Worm (Caenorhabditis elegans) whole organism, mixed stage, embryonic: Measurements from ENCODE around the gene C08F8.3.

Experiments used
- M03D4.4 ChIP-seq: sonication (generic microtip); optimal IDR thresholded peaks from 2 replicates; lab custom pipeline; 2017; ENCODE audit warnings: mild to moderate bottlenecking, missing genetic modification characterization, missing compliant biosample characterization
- bed-3 ChIP-seq: fragments of 200-800 bp; sonication (Bioruptor generic); optimal IDR thresholded peaks from 3 replicates; lab custom pipeline; 2018; ENCODE audit warnings: mild to moderate bottlenecking, missing genetic modification characterization, moderate library complexity, missing compliant biosample characterization
- ceh-39 ChIP-seq: fragments of 150-350 bp; optimal IDR thresholded peaks from 2 replicates; lab custom pipeline; 2014; ENCODE audit warnings: missing biosample characterization, missing genetic modification characterization
- ceh-43 ChIP-seq: fragments of 200-800 bp; sonication (Bioruptor generic); optimal IDR thresholded peaks from 2 replicates; lab custom pipeline; 2018; ENCODE audit warnings: mild to moderate bottlenecking, missing genetic modification characterization, moderate library complexity, missing compliant biosample characterization
- ces-1 ChIP-seq: fragments of 150-350 bp; optimal IDR thresholded peaks from 2 replicates; lab custom pipeline; 2014; ENCODE audit warnings: missing biosample characterization, missing genetic modification reagents, missing genetic modification characterization
- cnd-1 ChIP-seq: fragments of 200-800 bp; sonication (Bioruptor generic); optimal IDR thresholded peaks from 2 replicates; lab custom pipeline; 2018; ENCODE audit warnings: mild to moderate bottlenecking, missing genetic modification characterization, missing compliant biosample characterization
- drap-1 ChIP-seq: fragments of 200-800 bp; sonication (Bioruptor generic); optimal IDR thresholded peaks from 3 replicates; lab custom pipeline; 2018; ENCODE audit warnings: mild to moderate bottlenecking, missing genetic modification characterization, missing compliant biosample characterization
- elt-1 ChIP-seq: sonication (generic microtip); optimal IDR thresholded peaks from 2 replicates; lab custom pipeline; 2017; ENCODE audit warnings: missing genetic modification characterization, mild to moderate bottlenecking, missing compliant biosample characterization, antibody characterized with exemption, moderate library complexity, borderline replicate concordance; ENCODE audit not compliant: insufficient read depth
- ham-2 ChIP-seq: fragments of 200-800 bp; sonication (Bioruptor generic); optimal IDR thresholded peaks from 2 replicates; lab custom pipeline; 2018; ENCODE audit warnings: mild to moderate bottlenecking, missing genetic modification characterization, missing compliant biosample characterization
- hlh-1 ChIP-seq: fragments of 150-350 bp; optimal IDR thresholded peaks from 2 replicates; lab custom pipeline; 2014; ENCODE audit warnings: missing biosample characterization, missing genetic modification reagents, missing genetic modification characterization
- lin-13 ChIP-seq: fragments of 150-350 bp; optimal IDR thresholded peaks from 2 replicates; lab custom pipeline; 2014; ENCODE audit warnings: missing biosample characterization, missing genetic modification characterization
- lin-32 ChIP-seq: fragments of 200-800 bp; sonication (Bioruptor generic); optimal IDR thresholded peaks from 2 replicates; lab custom pipeline; 2018; ENCODE audit warnings: mild to moderate bottlenecking, missing genetic modification characterization, missing compliant biosample characterization
- lsy-2 ChIP-seq: fragments of 150-350 bp; optimal IDR thresholded peaks from 2 replicates; lab custom pipeline; 2014; ENCODE audit warnings: missing biosample characterization, missing genetic modification characterization
- mab-5 ChIP-seq: fragments of 150-350 bp; optimal IDR thresholded peaks from 2 replicates; lab custom pipeline; 2014; ENCODE audit warnings: missing biosample characterization, missing genetic modification characterization
- mep-1 ChIP-seq: fragments of 150-350 bp; optimal IDR thresholded peaks from 2 replicates; lab custom pipeline; 2017; ENCODE audit warnings: missing biosample characterization, missing genetic modification reagents, missing genetic modification characterization, inconsistent platforms
- mls-2 ChIP-seq: sonication (generic microtip); optimal IDR thresholded peaks from 2 replicates; lab custom pipeline; 2016; ENCODE audit warnings: mild to moderate bottlenecking, missing genetic modification characterization, moderate library complexity, missing compliant biosample characterization
- nhr-12 ChIP-seq: fragments of 150-350 bp; optimal IDR thresholded peaks from 2 replicates; lab custom pipeline; 2014; ENCODE audit warnings: missing biosample characterization, missing genetic modification characterization
- nhr-2 ChIP-seq: fragments of 150-350 bp; optimal IDR thresholded peaks from 2 replicates; lab custom pipeline; 2014; ENCODE audit warnings: missing biosample characterization, missing genetic modification characterization
- nhr-237 ChIP-seq: fragments of 150-350 bp; optimal IDR thresholded peaks from 2 replicates; lab custom pipeline; 2014; ENCODE audit warnings: missing biosample characterization, missing genetic modification characterization
- nhr-28 ChIP-seq: fragments of 150-350 bp; optimal IDR thresholded peaks from 2 replicates; lab custom pipeline; 2014; ENCODE audit warnings: missing biosample characterization, missing genetic modification characterization
- nhr-76 ChIP-seq: sonication (generic microtip); optimal IDR thresholded peaks from 2 replicates; lab custom pipeline; 2017; ENCODE audit warnings: missing biosample characterization, missing genetic modification characterization
- pha-4 ChIP-seq: fragments of 150-350 bp; optimal IDR thresholded peaks from 2 replicates; lab custom pipeline; 2018; ENCODE audit warnings: missing biosample characterization, missing genetic modification reagents, missing genetic modification characterization
- sem-2 ChIP-seq: fragments of 200-800 bp; sonication (Bioruptor generic); optimal IDR thresholded peaks from 2 replicates; lab custom pipeline; 2018; ENCODE audit warnings: mild to moderate bottlenecking, missing genetic modification characterization, missing compliant biosample characterization
- snpc-4 ChIP-seq: fragments of 150-350 bp; optimal IDR thresholded peaks from 2 replicates; lab custom pipeline; 2014; ENCODE audit warnings: missing biosample characterization, missing genetic modification characterization
- sptf-1 ChIP-seq: sonication (generic microtip); optimal IDR thresholded peaks from 2 replicates; lab custom pipeline; 2017; ENCODE audit warnings: mild to moderate bottlenecking, missing genetic modification characterization, moderate library complexity, missing compliant biosample characterization
- tbx-8 ChIP-seq: fragments of 200-800 bp; sonication (Bioruptor generic); optimal IDR thresholded peaks from 2 replicates; lab custom pipeline; 2018; ENCODE audit warnings: mild to moderate bottlenecking, missing genetic modification characterization, moderate library complexity, missing compliant biosample characterization
- unc-120 ChIP-seq: sonication (generic microtip); optimal IDR thresholded peaks from 2 replicates; lab custom pipeline; 2017; ENCODE audit warnings: missing genetic modification characterization, missing compliant biosample characterization; ENCODE audit not compliant: poor library complexity, severe bottlenecking
- unc-39 ChIP-seq: fragments of 150-350 bp; optimal IDR thresholded peaks from 2 replicates; lab custom pipeline; 2014; ENCODE audit warnings: missing biosample characterization, missing genetic modification characterization
- unc-62 ChIP-seq: fragments of 150-350 bp; optimal IDR thresholded peaks from 2 replicates; lab custom pipeline; 2014; ENCODE audit warnings: missing biosample characterization, missing genetic modification reagents, missing genetic modification characterization
- zip-8 ChIP-seq: fragments of 150-350 bp; optimal IDR thresholded peaks from 2 replicates; lab custom pipeline; 2014; ENCODE audit warnings: missing biosample characterization, missing genetic modification characterization
- ztf-11 ChIP-seq: fragments of 150-350 bp; optimal IDR thresholded peaks from 2 replicates; lab custom pipeline; 2014; ENCODE audit warnings: missing biosample characterization, missing genetic modification characterization

Gene C08F8.3

ce11 chrIV:11111898-11112297, 42.9 kb upstream of the C08F8.3 start:
- TF ChIP-seq unc-62 (GFP tag; lab: Kevin White, UChicago) = no peak
- TF ChIP-seq hlh-1 (tag; lab: Kevin White, UChicago) = peak; percentile 75
- TF ChIP-seq, all 35 proteins: peak for 1

ce11 chrIV:11112641-11113040, 42.2 kb upstream of the C08F8.3 start, which contains the start of gene clc-9:
Gene clc-9, plus strand, starts transcription at chrIV:11112941.
- TF ChIP-seq mls-2 (tag; lab: Kevin White, UChicago) (no peak), snpc-4 (no peak), ces-1 (GFP tag; lab: Kevin White, UChicago) (no peak), pha-4 (tag; lab: Kevin White, UChicago) (no peak), mep-1 (tag; lab: Kevin White, UChicago) (no peak), unc-120 (tag; lab: Kevin White, UChicago) (no peak), ztf-11 (no peak), nhr-76 (no peak), lsy-2 (no peak), drap-1 (GFP tag; lab: Kevin White, UChicago) (no peak), ceh-39 (tag; lab: Kevin White, UChicago) (no peak), elt-1 (tag; lab: Kevin White, UChicago) (no peak), hlh-1 (tag; lab: Kevin White, UChicago) (no peak), tbx-8 (GFP tag; lab: Kevin White, UChicago) (no peak), nhr-237 (no peak), lin-13 (tag; lab: Kevin White, UChicago) (no peak), ham-2 (GFP tag; lab: Kevin White, UChicago) (no peak), ceh-43 (no peak)

- TF ChIP-seq ceh-39 (tag; lab: Kevin White, UChicago) (peak; percentile 85), hlh-1 (tag; lab: Kevin White, UChicago) (peak; percentile 60), nhr-2 (tag; lab: Kevin White, UChicago) (peak; percentile 57), pha-4 (tag; lab: Kevin White, UChicago) (peak; percentile 73), nhr-237 (peak; percentile 50), ceh-43 (peak; percentile 38), lin-13 (tag; lab: Kevin White, UChicago) (peak; percentile 88), snpc-4 (no peak), unc-62 (GFP tag; lab: Kevin White, UChicago) (peak; percentile 31), unc-120 (tag; lab: Kevin White, UChicago) (peak; percentile 98), mep-1 (tag; lab: Kevin White, UChicago) (peak; percentile 93), lsy-2 (peak; percentile 87), mab-5 (tag; lab: Kevin White, UChicago) (no peak), drap-1 (GFP tag; lab: Kevin White, UChicago) (peak; percentile 60), unc-39 (tag; lab: Kevin White, UChicago) (no peak), mls-2 (tag; lab: Kevin White, UChicago) (peak; percentile 74), M03D4.4 (tag; lab: Kevin White, UChicago) (peak; percentile 62), ham-2 (GFP tag; lab: Kevin White, UChicago) (peak; percentile 79), zip-8 (no peak), ztf-11 (peak; percentile 18), sptf-1 (tag; lab: Kevin White, UChicago) (peak; percentile 79), nhr-28 (no peak), ces-1 (GFP tag; lab: Kevin White, UChicago) (peak; percentile 88), cnd-1 (tag; lab: Kevin White, UChicago) (peak; percentile 58)
These were observed 35.9 kb upstream of the C08F8.3 start, which contains the start of the genes imp-2 and enpl-1 for ce11 chrIV:11118837-11119491. Gene imp-2, minus strand, starts transcription at chrIV:11118887. Gene enpl-1, plus strand, starts transcription at chrIV:11119298.

ce11 chrIV:11119972-11120562, 34.8 kb upstream of the C08F8.3 start:
- TF ChIP-seq unc-62 (GFP tag; lab: Kevin White, UChicago) (no peak), unc-39 (tag; lab: Kevin White, UChicago) (no peak), nhr-28 (no peak), unc-120 (tag; lab: Kevin White, UChicago) (no peak), ceh-39 (tag; lab: Kevin White, UChicago) (no peak), nhr-237 (no peak), lsy-2 (no peak), ham-2 (GFP tag; lab: Kevin White, UChicago) (peak; percentile 74), pha-4 (tag; lab: Kevin White, UChicago) (peak; percentile 10), nhr-12 (tag; lab: Kevin White, UChicago) (no peak), lin-32 (GFP tag; lab: Kevin White, UChicago) (no peak), elt-1 (tag; lab: Kevin White, UChicago) (peak; percentile 95), M03D4.4 (tag; lab: Kevin White, UChicago) (no peak), drap-1 (GFP tag; lab: Kevin White, UChicago) (no peak), nhr-76 (no peak), zip-8 (no peak), snpc-4 (no peak), lin-13 (tag; lab: Kevin White, UChicago) (no peak), sem-2 (no peak), nhr-2 (tag; lab: Kevin White, UChicago) (peak; percentile 50), tbx-8 (GFP tag; lab: Kevin White, UChicago) (no peak), bed-3 (no peak)
